Worm (Caenorhabditis elegans) whole organism, L1 larva: ENCODE measurements around the gene Y41E3.19.

Source experiments
- elt-2 ChIP-seq: sonication (generic microtip); optimal IDR thresholded peaks from 2 replicates; lab custom pipeline; 2016; ENCODE audit warnings: missing genetic modification characterization, mild to moderate bottlenecking, inconsistent platforms, missing compliant biosample characterization, missing genetic modification reagents
- lin-35 ChIP-seq, 2 experiments: fragments of 150-350 bp; optimal IDR thresholded peaks; 2 replicates each; lab custom pipeline; 2014; ENCODE audit warnings: missing biosample characterization in 2 of 2, missing genetic modification characterization in 2 of 2, missing genetic modification reagents in 2 of 2
- lsy-2 ChIP-seq, 2 experiments: fragments of 150-350 bp; optimal IDR thresholded peaks; 2 replicates each; lab custom pipeline; 2014; ENCODE audit warnings: missing biosample characterization in 2 of 2, missing genetic modification characterization in 2 of 2
- mep-1 ChIP-seq: fragments of 150-350 bp; optimal IDR thresholded peaks from 2 replicates; lab custom pipeline; 2014; ENCODE audit warnings: missing biosample characterization, missing genetic modification characterization

- TF ChIP-seq mep-1 (tag; lab: Kevin White, UChicago) (no peak), lsy-2 (tag; optimal IDR thresholded peaks at IDR 0.05; lab: Kevin White, UChicago) (no peak), lin-35 (GFP tag; optimal IDR thresholded peaks at IDR 0.05; lab: Kevin White, UChicago) (no peak), elt-2 (tag; lab: Kevin White, UChicago) (no peak)
These were observed 28.6 kb upstream of the Y41E3.19 start for ce11 chrIV:15027334-15027733.
